Fruit fly (Drosophila melanogaster): ENCODE results near the gene GatA.

GatA gene

dm6 chr3R:19027165-19027564, 1.5 kb downstream of the GatA start, which contains the start of gene NP15.6 (continued):
- peak; percentile 39 for TF ChIP-seq trem (tag; optimal IDR thresholded peaks at IDR 0.05)
- TF ChIP-seq CG11398 (GFP tag; optimal IDR thresholded peaks at IDR 0.05), result no peak
- TF ChIP-seq stc (GFP tag; IDR thresholded peaks at IDR 0.05), result no peak
- TF ChIP-seq bsh (GFP tag; optimal IDR thresholded peaks at IDR 0.05), result no peak
- TF ChIP-seq CG12659 (GFP tag; optimal IDR thresholded peaks at IDR 0.05), result no peak
- peak; percentile 92 for TF ChIP-seq Myb (GFP tag; optimal IDR thresholded peaks at IDR 0.05)

dm6 chr3R:19024761-19025160, 3.9 kb downstream of the GatA start, which contains the start of gene CG14285:
Gene CG14285 (plus strand): TSS chr3R:19025099.
- TF ChIP-seq sisA (GFP tag; IDR thresholded peaks at IDR 0.05) (no peak), row (GFP tag; IDR thresholded peaks at IDR 0.05) (peak; percentile 49; the same call in 2 of the 3 replicates), CG4404 (GFP tag; IDR thresholded peaks at IDR 0.05) (no peak), chinmo (GFP tag; IDR thresholded peaks at IDR 0.05; ENCODE audit: partially characterized antibody) (no peak), ap (GFP tag; IDR thresholded peaks at IDR 0.05) (no peak), CG5953 (GFP tag; IDR thresholded peaks at IDR 0.05) (no peak), CG8388 (GFP tag; optimal IDR thresholded peaks at IDR 0.05) (peak; percentile 92)

dm6 chr3R:19023862-19024261, 4.8 kb downstream of the GatA start, which contains the start of the genes CG6005 and CG14286:
Gene CG6005 (minus strand): TSS chr3R:19024030.
Gene CG14286 (plus strand): TSS chr3R:19024092.
- TF ChIP-seq h (optimal IDR thresholded peaks at IDR 0.05) (no peak), CG18476 (GFP tag; optimal IDR thresholded peaks at IDR 0.05) (no peak), Blimp-1 (GFP tag; optimal IDR thresholded peaks at IDR 0.05) (no peak), CG10654 (GFP tag; optimal IDR thresholded peaks at IDR 0.05) (peak; percentile 2), mirr (GFP tag; optimal IDR thresholded peaks at IDR 0.05) (no peak), CG15601 (tag; optimal IDR thresholded peaks at IDR 0.05) (peak; percentile 42), ara (GFP tag; IDR thresholded peaks at IDR 0.05) (0 out of 2 replicates have a peak, but pooled peaks have one; percentile 34), CG10431 (GFP tag; optimal IDR thresholded peaks at IDR 0.05) (no peak), pnt (GFP tag; optimal IDR thresholded peaks at IDR 0.05) (no peak), CG18599 (GFP tag; optimal IDR thresholded peaks at IDR 0.05) (no peak), cg (GFP tag; optimal IDR thresholded peaks at IDR 0.05) (no peak), HLHmδ (GFP tag; optimal IDR thresholded peaks at IDR 0.05) (no peak), Opbp (GFP tag; IDR thresholded peaks at IDR 0.05; ENCODE audit: partially characterized antibody) (peak; percentile 74; the same call in 2 of the 3 replicates), CG12391 (tag; optimal IDR thresholded peaks at IDR 0.05) (peak; percentile 58), CG43689 (GFP tag; IDR thresholded peaks at IDR 0.05) (0 out of 2 replicates have a peak, but pooled peaks have one; percentile 8), CG1602 (GFP tag; optimal IDR thresholded peaks at IDR 0.05) (peak; percentile 47), nerfin-1 (tag; optimal IDR thresholded peaks at IDR 0.05) (no peak), CG11723 (GFP tag; optimal IDR thresholded peaks at IDR 0.05) (no peak), tup (GFP tag; optimal IDR thresholded peaks at IDR 0.05) (peak; percentile 34), CG12744 (GFP tag; optimal IDR thresholded peaks at IDR 0.05) (peak; percentile 16), CG10959 (GFP tag; IDR thresholded peaks at IDR 0.05) (no peak), vvl (GFP tag; IDR thresholded peaks at IDR 0.05) (peak; percentile 78), sna (GFP tag; IDR thresholded peaks at IDR 0.05; ENCODE audit: partially characterized antibody) (peak; percentile 69), ken (GFP tag; IDR thresholded peaks at IDR 0.05) (peak; percentile 58; the same call in 1 of the 3 replicates), Nf-YB (GFP tag; optimal IDR thresholded peaks at IDR 0.05) (no peak), Awh (GFP tag; IDR thresholded peaks at IDR 0.05) (peak; percentile 51; the same call in 1 of the 2 replicates), CG6683 (GFP tag; optimal IDR thresholded peaks at IDR 0.05) (no peak), lola (GFP tag; optimal IDR thresholded peaks at IDR 0.05) (peak in 1 of 3 experiments; percentile 2), trem (tag; optimal IDR thresholded peaks at IDR 0.05) (peak; percentile 33), Atf6 (GFP tag; IDR thresholded peaks at IDR 0.05) (peak; percentile 62), wor (GFP tag; IDR thresholded peaks at IDR 0.05) (no peak), NC2α (GFP tag; optimal IDR thresholded peaks at IDR 0.05) (no peak), CG18764 (GFP tag; optimal IDR thresholded peaks at IDR 0.05) (peak; percentile 4), usp (GFP tag; optimal IDR thresholded peaks at IDR 0.05) (no peak), pita (GFP tag; optimal IDR thresholded peaks at IDR 0.05) (no peak), CG15073 (GFP tag; optimal IDR thresholded peaks at IDR 0.05) (no peak)
